Worm (Caenorhabditis elegans) whole organism, L2 larva: Measurements from ENCODE around the gene pqn-92.

ENCODE experiments used
- ZK546.5 ChIP-seq: sonication (generic microtip); optimal IDR thresholded peaks from 2 replicates; lab custom pipeline; 2017; ENCODE audit warnings: missing biosample characterization, missing genetic modification characterization
- alr-1 ChIP-seq: fragments of 150-350 bp; optimal IDR thresholded peaks from 2 replicates; lab custom pipeline; 2014; ENCODE audit warnings: missing biosample characterization, missing genetic modification characterization
- dmd-4 ChIP-seq: sonication (generic microtip); optimal IDR thresholded peaks from 2 replicates; lab custom pipeline; 2017; ENCODE audit warnings: missing biosample characterization, missing genetic modification characterization
- lin-13 ChIP-seq: fragments of 150-350 bp; optimal IDR thresholded peaks from 2 replicates; lab custom pipeline; 2014; ENCODE audit warnings: missing biosample characterization, missing genetic modification reagents, missing genetic modification characterization
- lsy-2 ChIP-seq, 2 experiments: fragments of 150-350 bp in 1 of 2; sonication (generic microtip) in 1 of 2; optimal IDR thresholded peaks; 2 replicates each; lab custom pipeline; 2014 to 2017; ENCODE audit warnings: missing biosample characterization in 2 of 2, missing genetic modification characterization in 2 of 2

DNA sequence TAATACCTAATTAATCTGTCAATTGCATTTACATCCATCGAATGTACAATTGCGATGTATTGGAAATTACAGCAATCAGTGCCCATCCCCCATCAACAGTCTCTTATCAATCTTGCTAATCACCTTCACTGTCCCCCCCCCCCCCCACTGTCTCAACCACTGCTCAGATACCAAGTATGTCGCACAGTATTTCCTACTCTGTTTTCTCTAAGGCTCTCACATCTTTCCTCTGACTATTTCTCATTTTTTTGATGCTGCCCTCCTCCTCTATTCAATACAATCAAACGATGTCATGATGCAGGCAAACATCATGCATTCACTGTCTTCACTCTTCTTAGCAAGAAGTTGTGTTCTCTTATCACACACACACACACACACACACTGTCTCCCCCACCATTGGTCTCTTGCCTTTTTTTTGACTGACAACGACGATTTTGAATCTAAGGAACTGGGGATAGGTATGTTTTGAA is 20.0 kb downstream of the pqn-92 start, which contains the start of the genes zip-12 and Y75B8A.63:
- TF ChIP-seq alr-1 (tag; lab: Kevin White, UChicago) (no peak), ZK546.5 (tag; lab: Kevin White, UChicago) (no peak), dmd-4 (no peak), lin-13 (GFP tag; lab: Kevin White, UChicago) (no peak), lsy-2 (tag; optimal IDR thresholded peaks at IDR 0.05; lab: Kevin White, UChicago) (no peak)
